Worm (Caenorhabditis elegans): ENCODE data around the gene nlp-16.
A peak's percentile ranks its signal among the peaks of the same experiment; 100 is the strongest.

Gene nlp-16

DNA sequence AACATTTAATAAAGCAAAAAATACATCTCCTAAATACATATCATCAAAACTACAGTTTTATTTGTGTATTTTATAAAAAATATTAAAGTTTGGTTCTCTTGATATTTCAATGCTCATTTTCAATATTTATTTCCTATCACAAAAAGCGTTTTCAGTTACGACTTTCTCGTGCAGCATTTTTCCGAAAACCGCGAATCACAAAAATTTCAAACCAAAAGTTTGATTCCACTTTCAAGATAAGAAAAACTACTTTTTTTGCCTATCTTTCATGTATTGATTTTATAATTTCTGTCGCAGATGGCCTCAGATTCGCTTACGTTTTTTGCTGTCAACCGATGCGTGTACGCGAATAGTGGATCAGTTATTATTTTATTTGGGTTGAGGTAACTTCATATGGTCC is 40.2 kb downstream of the nlp-16 start, which contains the start of gene C49A9.4:
Gene C49A9.4, plus strand, starts transcription at position 265 of the 400 bp plus-strand sequence.
- TF ChIP-seq nhr-25 (tag; optimal IDR thresholded peaks at IDR 0.05) (no peak), nhr-28 (tag; optimal IDR thresholded peaks at IDR 0.05) (no peak), ceh-28 (tag; optimal IDR thresholded peaks at IDR 0.05) (no peak), fos-1 (tag; optimal IDR thresholded peaks at IDR 0.05) (no peak), unc-62 (GFP tag; optimal IDR thresholded peaks at IDR 0.05) (no peak), elt-1 (tag; optimal IDR thresholded peaks at IDR 0.05) (no peak), elt-2 (tag; optimal IDR thresholded peaks at IDR 0.05) (peak; percentile 73), aly-2 (tag; optimal IDR thresholded peaks at IDR 0.05) (no peak), pqm-1 (tag; optimal IDR thresholded peaks at IDR 0.05) (peak; percentile 39), fkh-10 (GFP tag; optimal IDR thresholded peaks at IDR 0.05) (no peak)

DNA sequence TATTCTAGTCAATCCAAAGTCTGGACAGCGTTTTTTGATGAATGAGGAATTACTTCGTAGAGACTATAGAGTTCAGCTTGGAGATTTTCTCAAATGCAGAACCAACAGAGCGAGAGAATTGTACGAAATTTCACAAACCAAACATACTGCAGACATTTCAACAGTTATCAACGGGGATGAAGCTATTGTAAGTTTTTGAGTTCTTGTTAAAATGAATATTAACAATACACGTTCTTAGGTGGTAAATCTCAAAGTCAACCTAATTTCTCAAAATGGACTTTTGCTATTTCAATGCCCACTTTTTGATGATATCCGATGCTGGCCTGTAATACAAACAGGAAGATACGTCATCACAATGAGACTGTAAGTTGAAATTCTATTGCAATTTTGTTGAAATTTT is 42.1 kb downstream of the nlp-16 start:
- no peak for TF ChIP-seq ztf-4 (tag; optimal IDR thresholded peaks at IDR 0.05)
- no peak for TF ChIP-seq eor-1 (tag; optimal IDR thresholded peaks at IDR 0.05)
- TF ChIP-seq pha-4 (tag; optimal IDR thresholded peaks at IDR 0.05), result no peak
- no peak for TF ChIP-seq egl-5 (tag; optimal IDR thresholded peaks at IDR 0.05)
- no peak for TF ChIP-seq daf-12 (tag; optimal IDR thresholded peaks at IDR 0.05)
- no peak for TF ChIP-seq ceh-16 (tag; optimal IDR thresholded peaks at IDR 0.05)
- no peak for TF ChIP-seq ceh-82 (tag; optimal IDR thresholded peaks at IDR 0.05)
- no peak for TF ChIP-seq skn-1 (tag; optimal IDR thresholded peaks at IDR 0.05)
- TF ChIP-seq unc-62 (GFP tag; optimal IDR thresholded peaks at IDR 0.05), result no peak
- no peak for TF ChIP-seq fkh-2 (tag; optimal IDR thresholded peaks at IDR 0.05)
- no peak for TF ChIP-seq zag-1 (tag; optimal IDR thresholded peaks at IDR 0.05)
- no peak for TF ChIP-seq hmg-11 (tag; optimal IDR thresholded peaks at IDR 0.05)
- no peak for TF ChIP-seq nhr-76 (tag; optimal IDR thresholded peaks at IDR 0.05)
- TF ChIP-seq nhr-12 (tag; optimal IDR thresholded peaks at IDR 0.05), result no peak
- no peak for TF ChIP-seq ceh-9 (tag; optimal IDR thresholded peaks at IDR 0.05)
- no peak for TF ChIP-seq nhr-23 (tag; optimal IDR thresholded peaks at IDR 0.05)
- TF ChIP-seq pqm-1 (tag; optimal IDR thresholded peaks at IDR 0.05), result no peak
- TF ChIP-seq nhr-77 (tag; optimal IDR thresholded peaks at IDR 0.05), result no peak

DNA sequence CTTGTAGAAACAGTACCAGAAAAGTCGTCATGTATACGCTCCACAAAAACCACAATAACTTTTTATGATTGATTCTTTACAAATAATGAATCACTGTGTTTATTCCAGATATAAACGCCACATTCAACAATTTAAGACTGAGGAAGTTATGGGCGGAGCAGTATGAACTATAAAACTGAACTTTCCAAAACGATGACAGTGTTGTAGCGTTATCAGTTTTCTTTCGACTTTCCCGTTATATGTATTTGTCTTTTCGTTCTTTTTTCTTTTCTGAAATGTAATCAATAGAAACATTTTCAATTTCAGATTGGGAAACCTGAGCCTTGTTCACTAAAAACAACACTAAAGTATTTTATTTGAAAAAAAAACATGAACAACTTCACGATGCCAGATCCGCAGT is 42.6 kb downstream of the nlp-16 start, which contains the start of gene C49A9.9:
Gene C49A9.9, plus strand, starts transcription at position 307 of the 400 bp plus-strand sequence.
- TF ChIP-seq skn-1 (tag; optimal IDR thresholded peaks at IDR 0.05), result no peak
- no peak for TF ChIP-seq snpc-4 (tag; optimal IDR thresholded peaks at IDR 0.05)
- no peak for TF ChIP-seq fos-1 (tag; optimal IDR thresholded peaks at IDR 0.05)
- no peak for TF ChIP-seq tbx-2 (tag; optimal IDR thresholded peaks at IDR 0.05)
- no peak for TF ChIP-seq hmg-11 (tag; optimal IDR thresholded peaks at IDR 0.05)
- TF ChIP-seq elt-2 (tag; optimal IDR thresholded peaks at IDR 0.05), result peak; percentile 56
- TF ChIP-seq pha-4 (tag; optimal IDR thresholded peaks at IDR 0.05), result peak; percentile 45
- no peak for TF ChIP-seq jun-1 (tag; optimal IDR thresholded peaks at IDR 0.05)
- no peak for TF ChIP-seq lin-39 (tag; optimal IDR thresholded peaks at IDR 0.05)
- TF ChIP-seq elt-1 (tag; optimal IDR thresholded peaks at IDR 0.05), result no peak
- TF ChIP-seq mdl-1 (tag; optimal IDR thresholded peaks at IDR 0.05), result no peak
- no peak for TF ChIP-seq lin-15B (tag; optimal IDR thresholded peaks at IDR 0.05)
- TF ChIP-seq elt-3 (tag; optimal IDR thresholded peaks at IDR 0.05), result no peak
- peak; percentile 58 for TF ChIP-seq pqm-1 (tag; optimal IDR thresholded peaks at IDR 0.05)

DNA sequence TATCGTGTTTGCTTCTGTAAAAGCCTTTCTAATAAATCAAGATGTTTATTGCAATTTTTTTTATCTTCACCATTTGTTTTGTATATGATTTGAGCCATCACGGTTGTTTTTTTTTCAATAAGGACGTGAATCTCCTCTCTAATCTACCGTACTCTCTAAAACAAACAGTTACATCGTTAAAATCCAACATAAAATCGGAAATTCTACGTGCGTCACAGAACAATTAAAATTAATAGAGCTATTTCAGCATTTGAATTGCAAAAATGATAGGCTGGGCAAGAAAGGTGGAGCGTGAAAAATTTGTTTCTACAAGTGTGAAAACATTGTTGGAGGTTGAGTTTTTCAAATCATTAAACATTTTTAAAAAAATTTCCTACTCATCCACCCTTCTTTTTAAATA is 46.2 kb downstream of the nlp-16 start, which contains the start of gene C49A9.5:
Gene C49A9.5, plus strand, starts transcription at position 271 of the 400 bp plus-strand sequence.
- no peak for TF ChIP-seq tbx-2 (tag; optimal IDR thresholded peaks at IDR 0.05)
- TF ChIP-seq elt-2 (tag; optimal IDR thresholded peaks at IDR 0.05), result peak; percentile 37

DNA sequence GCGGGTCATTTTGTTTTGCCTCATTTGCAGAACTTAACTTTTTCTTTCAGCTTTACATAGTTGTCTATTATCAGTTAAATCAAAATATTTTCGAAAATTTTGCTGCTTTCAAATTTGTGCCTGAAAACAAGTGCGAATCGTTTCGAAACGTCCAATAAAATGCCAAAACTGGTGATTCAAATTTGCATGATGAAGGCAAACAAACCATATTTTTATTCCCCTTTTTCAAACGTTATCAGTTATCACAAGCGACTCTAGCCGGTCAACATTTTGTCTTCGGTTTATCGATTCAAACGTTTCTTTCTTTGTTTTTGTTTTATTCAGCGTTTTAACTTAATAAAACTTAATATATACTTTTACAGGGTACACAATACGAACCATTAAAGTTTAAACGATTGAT is 49.1 kb downstream of the nlp-16 start, which contains the start of the genes ugt-24 and C49A9.6:
Gene ugt-24, minus strand, starts transcription at position 147 of the 400 bp plus-strand sequence.
Gene C49A9.6, plus strand, starts transcription at position 363 of the 400 bp plus-strand sequence.
- peak; percentile 71 for TF ChIP-seq elt-2 (tag; optimal IDR thresholded peaks at IDR 0.05)
- peak; percentile 66 for TF ChIP-seq pha-4 (tag; optimal IDR thresholded peaks at IDR 0.05)
- no peak for TF ChIP-seq ceh-9 (tag; optimal IDR thresholded peaks at IDR 0.05)
- TF ChIP-seq pqm-1 (tag; optimal IDR thresholded peaks at IDR 0.05), result peak; percentile 59

DNA sequence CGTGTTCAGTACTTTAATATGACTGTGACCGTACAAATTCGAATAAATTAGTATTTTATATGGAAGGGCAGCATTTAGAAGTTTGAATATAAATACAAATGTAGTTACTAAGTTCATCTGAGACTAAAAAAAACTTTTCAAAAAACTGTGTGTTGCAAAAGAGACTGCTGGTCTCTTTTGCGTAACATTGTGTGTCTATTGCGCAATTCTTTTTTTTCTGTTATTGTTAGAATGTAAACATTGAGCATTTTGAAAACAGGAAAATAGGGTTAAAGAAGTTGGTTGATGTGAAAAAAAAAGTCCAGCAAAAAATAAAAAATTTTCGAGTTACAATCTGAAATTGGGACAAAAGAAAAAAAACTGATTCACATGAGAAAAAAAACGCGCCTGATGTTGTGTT is 50.3 kb downstream of the nlp-16 start:
- no peak for TF ChIP-seq ceh-82 (tag; optimal IDR thresholded peaks at IDR 0.05)
- peak; percentile 63 for TF ChIP-seq pha-4 (tag; optimal IDR thresholded peaks at IDR 0.05)
